Fruit fly (Drosophila melanogaster) whole organism, embryonic: Measurements from ENCODE around the gene CG17786.

Source experiments
- ATbp ChIP-seq: fragments of 200-800 bp; sonication (Bioruptor generic); optimal IDR thresholded peaks from 2 replicates; lab custom pipeline; 2017; ENCODE audit warnings: missing biosample characterization, mild to moderate bottlenecking, missing genetic modification characterization, missing genetic modification reagents
- C15 ChIP-seq: fragments of 200-800 bp; sonication (Bioruptor generic); IDR thresholded peaks from 3 replicates; pipeline ENCODE4 v1.3.6; 2022; ENCODE audit warnings: missing biosample characterization, missing genetic modification characterization
- CG1024 ChIP-seq: fragments of 200-800 bp; sonication (Bioruptor generic); IDR thresholded peaks from 2 replicates; pipeline ENCODE4 v1.3.6; 2022; ENCODE audit warnings: missing biosample characterization, missing genetic modification characterization
- CG10321 ChIP-seq: fragments of 200-800 bp; sonication (Bioruptor generic); IDR thresholded peaks from 2 replicates; pipeline ENCODE4 v1.3.6; 2022; ENCODE audit warnings: missing biosample characterization, missing genetic modification characterization
- CG12104 ChIP-seq: fragments of 200-800 bp; sonication (Bioruptor generic); optimal IDR thresholded peaks from 3 replicates; lab custom pipeline; 2016; ENCODE audit warnings: missing biosample characterization, missing genetic modification characterization
- CG12744 ChIP-seq: fragments of 200-800 bp; sonication (Bioruptor generic); optimal IDR thresholded peaks from 2 replicates; lab custom pipeline; 2016; ENCODE audit warnings: missing biosample characterization, missing genetic modification characterization
- CG14965 ChIP-seq: fragments of 200-800 bp; sonication (Bioruptor generic); optimal IDR thresholded peaks from 2 replicates; lab custom pipeline; 2016; ENCODE audit warnings: missing biosample characterization, missing genetic modification characterization, borderline replicate concordance
- CG15696 ChIP-seq: fragments of 200-800 bp; sonication (Bioruptor generic); optimal IDR thresholded peaks from 2 replicates; lab custom pipeline; 2019; ENCODE audit warnings: missing biosample characterization, mild to moderate bottlenecking, missing genetic modification characterization, moderate library complexity
- CG1603 ChIP-seq: fragments of 200-800 bp; sonication (Bioruptor generic); optimal IDR thresholded peaks from 2 replicates; lab custom pipeline; 2019; ENCODE audit warnings: missing biosample characterization, mild to moderate bottlenecking, missing genetic modification characterization, moderate library complexity
- CG17385 ChIP-seq: fragments of 200-800 bp; sonication (Bioruptor generic); optimal IDR thresholded peaks from 3 replicates; lab custom pipeline; 2018; ENCODE audit warnings: missing biosample characterization, mild to moderate bottlenecking, missing genetic modification characterization
- CG17568 ChIP-seq: fragments of 200-800 bp; sonication (Bioruptor generic); optimal IDR thresholded peaks from 2 replicates; lab custom pipeline; 2018; ENCODE audit warnings: missing biosample characterization, mild to moderate bottlenecking, missing genetic modification characterization, moderate library complexity
- CG17612 ChIP-seq: fragments of 200-800 bp; sonication (Bioruptor generic); IDR thresholded peaks from 2 replicates; pipeline ENCODE4 v1.3.6; 2022; ENCODE audit warnings: missing biosample characterization, missing genetic modification characterization
- CG18262 ChIP-seq: fragments of 200-800 bp; optimal IDR thresholded peaks from 3 replicates; lab custom pipeline; 2019; ENCODE audit warnings: missing biosample characterization, mild to moderate bottlenecking, missing genetic modification characterization, moderate library complexity
- CG18764 ChIP-seq: fragments of 200-800 bp; sonication (Bioruptor generic); optimal IDR thresholded peaks from 3 replicates; lab custom pipeline; 2016; ENCODE audit warnings: missing biosample characterization, missing genetic modification characterization
- CG2202 ChIP-seq: fragments of 200-800 bp; sonication (Bioruptor generic); optimal IDR thresholded peaks from 2 replicates; lab custom pipeline; 2018; ENCODE audit warnings: missing biosample characterization, mild to moderate bottlenecking, missing genetic modification characterization
- CG3163 ChIP-seq: fragments of 200-800 bp; sonication (Bioruptor generic); optimal IDR thresholded peaks from 3 replicates; lab custom pipeline; 2016; ENCODE audit warnings: missing biosample characterization, missing genetic modification characterization
- CG32767 ChIP-seq: fragments of 200-800 bp; sonication (Bioruptor generic); IDR thresholded peaks from 2 replicates; pipeline ENCODE4 v1.3.6; 2022; ENCODE audit warnings: missing biosample characterization, missing genetic modification characterization
- CG3726 ChIP-seq: fragments of 200-800 bp; sonication (Bioruptor generic); IDR thresholded peaks from 3 replicates; pipeline ENCODE4, ENCODE4 v1.3.6; 2022; ENCODE audit warnings: missing biosample characterization, missing genetic modification characterization
- CG3838 ChIP-seq: fragments of 200-800 bp; sonication (Bioruptor generic); optimal IDR thresholded peaks from 3 replicates; lab custom pipeline; 2016; ENCODE audit warnings: missing biosample characterization, missing genetic modification characterization
- CG4328 ChIP-seq: fragments of 200-800 bp; sonication (Bioruptor generic); optimal IDR thresholded peaks from 3 replicates; lab custom pipeline; 2017; ENCODE audit warnings: missing biosample characterization, missing genetic modification reagents, missing genetic modification characterization
- CG4730 ChIP-seq: fragments of 200-800 bp; sonication (Bioruptor generic); IDR thresholded peaks from 2 replicates; pipeline ENCODE4 v1.3.6; 2022; ENCODE audit warnings: missing biosample characterization, missing genetic modification characterization
- CG5245 ChIP-seq: fragments of 200-800 bp; sonication (Bioruptor generic); optimal IDR thresholded peaks from 3 replicates; lab custom pipeline; 2016; ENCODE audit warnings: missing biosample characterization, missing genetic modification characterization
- CG6654 ChIP-seq: fragments of 200-800 bp; sonication (Bioruptor generic); optimal IDR thresholded peaks from 2 replicates; lab custom pipeline; 2017; ENCODE audit warnings: missing biosample characterization, mild to moderate bottlenecking, missing genetic modification characterization
- CG7928 ChIP-seq: fragments of 200-800 bp; sonication (Bioruptor generic); optimal IDR thresholded peaks from 2 replicates; lab custom pipeline; 2017; ENCODE audit warnings: missing biosample characterization, mild to moderate bottlenecking, missing genetic modification characterization
- CG9215 ChIP-seq: fragments of 200-800 bp; sonication (Bioruptor generic); IDR thresholded peaks from 2 replicates; pipeline ENCODE4 v1.3.6; 2022; ENCODE audit warnings: missing biosample characterization, missing genetic modification characterization
- CrebB ChIP-seq: fragments of 200-800 bp; sonication (Bioruptor generic); optimal IDR thresholded peaks from 3 replicates; lab custom pipeline; 2018; ENCODE audit warnings: missing biosample characterization, mild to moderate bottlenecking, missing genetic modification characterization
- Dad ChIP-seq: fragments of 200-800 bp; sonication (Bioruptor generic); optimal IDR thresholded peaks from 3 replicates; lab custom pipeline; 2016; ENCODE audit warnings: missing biosample characterization, missing genetic modification characterization
- Ets65A ChIP-seq: fragments of 200-800 bp; sonication (Bioruptor generic); peaks from one replicate; lab custom pipeline; 2016; ENCODE audit warnings: missing biosample characterization, missing genetic modification characterization
- Hr39 ChIP-seq: fragments of >200 bp; optimal IDR thresholded peaks from 2 replicates; lab custom pipeline; 2017
- Myb ChIP-seq: fragments of 200-800 bp; sonication (Bioruptor generic); optimal IDR thresholded peaks from 2 replicates; lab custom pipeline; 2016; ENCODE audit warnings: missing biosample characterization, missing genetic modification characterization
- NFAT ChIP-seq: fragments of 200-800 bp; sonication (Bioruptor generic); IDR thresholded peaks from 2 replicates; pipeline ENCODE4 v1.3.6; 2022; ENCODE audit warnings: missing biosample characterization, missing genetic modification characterization
- Neu2 ChIP-seq: fragments of 200-800 bp; sonication (Bioruptor generic); optimal IDR thresholded peaks from 3 replicates; lab custom pipeline; 2016; ENCODE audit warnings: missing biosample characterization, missing genetic modification characterization, borderline replicate concordance
- Nf-YB ChIP-seq: fragments of 200-800 bp; sonication (Bioruptor generic); optimal IDR thresholded peaks from 3 replicates; lab custom pipeline; 2019; ENCODE audit warnings: missing biosample characterization, mild to moderate bottlenecking, missing genetic modification characterization, moderate library complexity
- Ravus ChIP-seq: fragments of 200-800 bp; sonication (Bioruptor generic); IDR thresholded peaks from 2 replicates; pipeline ENCODE4 v1.3.6; 2022; ENCODE audit warnings: missing biosample characterization, missing genetic modification characterization
- Spps ChIP-seq: fragments of 200-800 bp; sonication (Bioruptor generic); optimal IDR thresholded peaks from 2 replicates; lab custom pipeline; 2018; ENCODE audit warnings: missing biosample characterization, mild to moderate bottlenecking, missing genetic modification characterization
- ab ChIP-seq: fragments of 200-800 bp; sonication (Bioruptor generic); optimal IDR thresholded peaks from 2 replicates; lab custom pipeline; 2016; ENCODE audit warnings: missing biosample characterization, missing genetic modification characterization
- bcd ChIP-seq: fragments of 200-800 bp; sonication (Bioruptor generic); optimal IDR thresholded peaks from 2 replicates; lab custom pipeline; 2017; ENCODE audit warnings: missing biosample characterization, mild to moderate bottlenecking, missing genetic modification characterization
- bsh ChIP-seq, 2 experiments: fragments of 200-800 bp; sonication (Bioruptor generic); optimal IDR thresholded peaks; 2 replicates each; lab custom pipeline; 2017 to 2018; ENCODE audit warnings: mild to moderate bottlenecking in 2 of 2, missing biosample characterization in 2 of 2, missing genetic modification characterization in 2 of 2, moderate library complexity in 1 of 2
- corto ChIP-seq: fragments of 200-800 bp; sonication (Bioruptor generic); optimal IDR thresholded peaks from 2 replicates; lab custom pipeline; 2016; ENCODE audit warnings: missing biosample characterization, mild to moderate bottlenecking, missing genetic modification characterization, moderate library complexity
- croc ChIP-seq: fragments of 200-800 bp; sonication (Bioruptor generic); conservative IDR thresholded peaks from 3 replicates; pipeline ENCODE4 v1.3.6; 2022; ENCODE audit warnings: missing biosample characterization, missing genetic modification characterization
- disco-r ChIP-seq: fragments of 200-800 bp; sonication (Bioruptor generic); optimal IDR thresholded peaks from 2 replicates; lab custom pipeline; 2016; ENCODE audit warnings: missing biosample characterization, missing genetic modification characterization
- fru ChIP-seq: fragments of >200 bp; optimal IDR thresholded peaks from 2 replicates; lab custom pipeline; 2017
- gem ChIP-seq: fragments of 200-800 bp; sonication (Bioruptor generic); optimal IDR thresholded peaks from 2 replicates; lab custom pipeline; 2019; ENCODE audit warnings: missing biosample characterization, mild to moderate bottlenecking, missing genetic modification characterization, moderate library complexity
- hbn ChIP-seq: fragments of 200-800 bp; sonication (Bioruptor generic); IDR thresholded peaks from 2 replicates; pipeline ENCODE4 v1.3.6; 2022; ENCODE audit warnings: missing biosample characterization, missing genetic modification characterization; ENCODE audit not compliant: partially characterized antibody
- ken ChIP-seq: fragments of 200-800 bp; sonication (Bioruptor generic); IDR thresholded peaks from 3 replicates; pipeline ENCODE4 v1.3.6; 2022; ENCODE audit warnings: missing biosample characterization, missing genetic modification characterization
- lbe ChIP-seq: fragments of 200-800 bp; sonication (Bioruptor generic); optimal IDR thresholded peaks from 2 replicates; lab custom pipeline; 2016; ENCODE audit warnings: missing biosample characterization, mild to moderate bottlenecking, missing genetic modification characterization
- twi ChIP-seq: fragments of 200-800 bp; optimal IDR thresholded peaks from 2 replicates; lab custom pipeline; 2019; ENCODE audit warnings: missing biosample characterization, mild to moderate bottlenecking, missing genetic modification characterization, moderate library complexity
- unc-4 ChIP-seq: fragments of 200-800 bp; sonication (Bioruptor generic); IDR thresholded peaks from 2 replicates; pipeline ENCODE4 v1.3.6; 2022; ENCODE audit warnings: missing biosample characterization, missing genetic modification characterization; ENCODE audit not compliant: partially characterized antibody
- unpg ChIP-seq: fragments of 200-800 bp; sonication (Bioruptor generic); optimal IDR thresholded peaks from 3 replicates; lab custom pipeline; 2018; ENCODE audit warnings: missing biosample characterization, mild to moderate bottlenecking, missing genetic modification characterization, moderate library complexity
- z ChIP-seq: fragments of 200-800 bp; sonication (Bioruptor generic); IDR thresholded peaks from 3 replicates; pipeline ENCODE4 v1.3.6; 2022; ENCODE audit warnings: missing biosample characterization, missing genetic modification characterization

The CG17786 gene

DNA sequence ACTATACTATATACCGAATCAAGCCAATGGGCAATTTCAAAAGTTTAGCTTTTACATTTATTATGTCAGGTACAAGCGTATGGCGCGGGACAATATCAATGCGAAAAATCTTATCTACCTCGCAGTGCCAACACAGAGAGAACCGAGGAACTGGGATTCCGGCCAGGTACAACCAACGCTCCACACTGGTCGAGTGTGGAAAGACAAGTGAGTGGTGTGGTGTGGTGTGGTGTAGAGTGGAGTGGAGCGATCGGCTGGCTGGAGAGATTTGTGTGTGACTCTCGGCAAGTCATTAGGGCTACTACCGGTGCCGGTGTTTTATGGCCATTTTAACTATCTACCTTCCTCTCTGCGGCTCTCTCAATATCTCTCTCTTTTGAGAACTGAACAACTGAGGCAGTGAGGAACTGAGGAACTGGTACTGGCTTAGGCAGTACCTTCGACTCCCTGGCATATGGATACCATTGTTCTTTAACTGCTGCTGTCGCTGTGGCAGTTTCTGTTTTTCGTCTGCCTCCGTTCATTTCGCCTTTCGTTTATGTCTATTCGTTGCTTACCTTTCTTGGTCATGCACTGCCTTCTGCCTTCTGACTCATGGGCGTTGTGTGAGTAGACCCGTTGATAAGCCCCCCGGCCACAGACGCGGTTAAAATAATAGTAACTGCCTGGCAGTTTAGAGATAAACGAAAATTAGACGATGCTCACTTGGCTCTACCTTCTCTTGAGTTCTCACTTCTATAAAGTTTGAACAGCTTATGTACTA lies 40.9 kb upstream of the CG17786 start (continued):
- TF ChIP-seq Myb (GFP tag; lab: Kevin White, UChicago): peak; percentile 77
- TF ChIP-seq Dad (GFP tag; lab: Kevin White, UChicago): peak; percentile 87
- TF ChIP-seq unc-4 (GFP tag; lab: Robert Waterston, UW): peak; percentile 39
- peak; percentile 72; the same call in 2 of the 3 replicates for TF ChIP-seq croc (GFP tag; lab: Robert Waterston, UW)
- peak; percentile 91 for TF ChIP-seq corto
- peak; percentile 76 for TF ChIP-seq Neu2 (GFP tag; lab: Kevin White, UChicago)
- TF ChIP-seq CG7928: peak; percentile 40
- TF ChIP-seq Hr39 (lab: Kevin White, UChicago): no peak
- no peak for TF ChIP-seq CG3163 (GFP tag; lab: Kevin White, UChicago)
- TF ChIP-seq ATbp (GFP tag; lab: Kevin White, UChicago): peak; percentile 89
- no peak for TF ChIP-seq CG4328 (GFP tag; lab: Kevin White, UChicago)
- peak; percentile 74 for TF ChIP-seq twi (tag; lab: Kevin White, UChicago)
- peak; percentile 80; the same call in 2 of the 3 replicates for TF ChIP-seq CG3726 (GFP tag; lab: Robert Waterston, UW)
- TF ChIP-seq CG17385 (GFP tag; lab: Kevin White, UChicago): peak; percentile 85
- TF ChIP-seq fru (lab: Kevin White, UChicago): no peak
- peak; percentile 82 for TF ChIP-seq ab (GFP tag; lab: Kevin White, UChicago)
- TF ChIP-seq CG17612 (GFP tag; lab: Robert Waterston, UW): peak; percentile 48; the same call in 1 of the 2 replicates
- TF ChIP-seq CG4730 (GFP tag; lab: Robert Waterston, UW): peak; percentile 76
- peak; percentile 91 for TF ChIP-seq bcd
- TF ChIP-seq CG12104: peak; percentile 86
- TF ChIP-seq CG2202 (tag; lab: Kevin White, UChicago): peak; percentile 60
- TF ChIP-seq hbn (GFP tag; lab: Robert Waterston, UW): no peak
- TF ChIP-seq Spps (tag; lab: Kevin White, UChicago): peak; percentile 74
- TF ChIP-seq CG15696 (tag; lab: Kevin White, UChicago): peak; percentile 83
- TF ChIP-seq gem (tag; lab: Kevin White, UChicago): peak; percentile 93
- TF ChIP-seq CG9215: peak; percentile 72
- TF ChIP-seq CG10321: peak; percentile 53; the same call in 1 of the 2 replicates
- TF ChIP-seq CG5245: peak; percentile 82
- TF ChIP-seq CG1603 (tag; lab: Kevin White, UChicago): peak; percentile 94
- TF ChIP-seq CG32767 (GFP tag; lab: Robert Waterston, UW): peak; percentile 83
- TF ChIP-seq bsh (GFP tag; optimal IDR thresholded peaks at IDR 0.05; lab: Kevin White, UChicago): peak; percentile 83 to 92
- peak; percentile 83 for TF ChIP-seq lbe (GFP tag; lab: Kevin White, UChicago)
- peak; percentile 71 for TF ChIP-seq Nf-YB (GFP tag; lab: Kevin White, UChicago)
- peak; percentile 66 for TF ChIP-seq ken (GFP tag; lab: Robert Waterston, UW)
- TF ChIP-seq CG17568: no peak
- peak; percentile 82 for TF ChIP-seq CG18764 (GFP tag; lab: Kevin White, UChicago)
- peak; percentile 91 for TF ChIP-seq CG18262
- peak; percentile 68 for TF ChIP-seq Ravus (GFP tag; lab: Robert Waterston, UW)
- TF ChIP-seq CG1024 (GFP tag; lab: Robert Waterston, UW): peak; percentile 73
- TF ChIP-seq CG3838 (GFP tag; lab: Kevin White, UChicago): peak; percentile 72
- 0 out of 3 replicates have a peak, but pooled peaks have one; percentile 46 for TF ChIP-seq z (GFP tag; lab: Robert Waterston, UW)
- peak; percentile 80 for TF ChIP-seq NFAT
- TF ChIP-seq Ets65A (GFP tag; lab: Kevin White, UChicago): no peak
- TF ChIP-seq disco-r: peak; percentile 81
- peak; percentile 72 for TF ChIP-seq CG12744 (GFP tag; lab: Kevin White, UChicago)
- TF ChIP-seq CrebB: peak; percentile 81
- TF ChIP-seq CG6654 (GFP tag; lab: Kevin White, UChicago): peak; percentile 80
- TF ChIP-seq unpg (GFP tag; lab: Kevin White, UChicago): peak; percentile 91
- TF ChIP-seq CG14965 (GFP tag; lab: Kevin White, UChicago): no peak
- TF ChIP-seq C15 (GFP tag; lab: Robert Waterston, UW): peak; percentile 78; the same call in 1 of the 3 replicates
